Worm (Caenorhabditis elegans) whole organism, late embryonic: ENCODE measurements around the gene C08F1.11.
"Not testable (repeated sequence)": the region's sequence is repeated elsewhere in the genome, so short reads cannot be mapped to it uniquely, and the experiment has no call there.

ENCODE experiments used
- ceh-18 ChIP-seq: sonication (generic microtip); optimal IDR thresholded peaks from 2 replicates; lab custom pipeline; 2016; ENCODE audit warnings: missing genetic modification characterization, missing compliant biosample characterization
- ceh-30 ChIP-seq: fragments of 150-350 bp; optimal IDR thresholded peaks from 2 replicates; lab custom pipeline; 2014; ENCODE audit warnings: missing biosample characterization, missing genetic modification characterization
- lin-11 ChIP-seq: fragments of 200-800 bp; sonication (Bioruptor generic); optimal IDR thresholded peaks from 2 replicates; lab custom pipeline; 2018; ENCODE audit warnings: mild to moderate bottlenecking, missing genetic modification characterization, missing compliant biosample characterization
- pha-4 ChIP-seq: fragments of 150-350 bp; optimal IDR thresholded peaks from 2 replicates; lab custom pipeline; 2018; ENCODE audit warnings: missing biosample characterization, missing genetic modification reagents, missing genetic modification characterization

DNA sequence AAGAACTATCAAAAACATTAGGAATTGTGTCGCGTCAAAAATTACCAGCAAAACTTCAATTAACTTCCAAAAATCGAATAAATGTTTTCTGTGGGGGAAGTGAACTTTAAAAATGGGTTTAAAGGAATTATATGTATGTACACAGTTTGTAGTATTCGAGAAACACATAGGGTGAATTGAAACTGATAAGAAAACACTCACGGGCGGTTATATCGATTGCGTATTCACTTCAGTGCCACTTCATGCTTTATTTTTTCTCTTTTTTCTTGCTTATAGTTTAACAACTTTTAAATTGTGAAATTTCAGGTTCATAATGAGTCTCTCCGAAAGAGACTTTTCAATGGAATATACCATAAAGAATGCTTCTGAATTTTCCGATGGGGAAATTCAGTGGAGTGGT lies 9.5 kb downstream of the C08F1.11 start, which contains the start of gene F36H5.14:
- TF ChIP-seq lin-11; pha-4 (tag; lab: Kevin White, UChicago); ceh-30; ceh-18 (tag; lab: Kevin White, UChicago): not testable (repeated sequence)
